Worm (Caenorhabditis elegans) whole organism, L4 larva: Measurements from ENCODE around the gene F11G11.5.

ENCODE experiments used
- F10B5.3 ChIP-seq: sonication (generic microtip); optimal IDR thresholded peaks from 2 replicates; lab custom pipeline; 2016; ENCODE audit warnings: mild to moderate bottlenecking, missing genetic modification characterization, missing compliant biosample characterization
- F37D6.2 ChIP-seq: sonication (generic microtip); optimal IDR thresholded peaks from 2 replicates; lab custom pipeline; 2016; ENCODE audit warnings: mild to moderate bottlenecking, missing genetic modification characterization, missing compliant biosample characterization
- T20F7.1 ChIP-seq: fragments of 200-800 bp; sonication (Bioruptor generic); optimal IDR thresholded peaks from 2 replicates; lab custom pipeline; 2018; ENCODE audit warnings: mild to moderate bottlenecking, missing genetic modification characterization, missing compliant biosample characterization
- Y75B8A.6 ChIP-seq: fragments of 200-800 bp; sonication (Bioruptor generic); IDR thresholded peaks from 2 replicates; pipeline ENCODE4 v1.3.6; 2022; ENCODE audit warnings: missing genetic modification reagents, missing genetic modification characterization, missing compliant biosample characterization
- ZK546.5 ChIP-seq, 2 experiments: sonication (generic microtip); optimal IDR thresholded peaks; 2 replicates each; lab custom pipeline; 2017; ENCODE audit warnings: missing biosample characterization in 2 of 2, missing genetic modification characterization in 2 of 2
- aly-2 ChIP-seq: sonication (generic microtip); optimal IDR thresholded peaks from 2 replicates; lab custom pipeline; 2018; ENCODE audit warnings: missing biosample characterization, missing genetic modification characterization
- ama-1 ChIP-seq: fragments of 150-350 bp; optimal IDR thresholded peaks from 2 replicates; lab custom pipeline; 2014; ENCODE audit warnings: inconsistent platforms, mixed read lengths
- arid-1 ChIP-seq: fragments of 200-800 bp; sonication (Bioruptor generic); conservative IDR thresholded peaks from 2 replicates; pipeline ENCODE4 v1.3.6; 2022; ENCODE audit warnings: missing genetic modification reagents, missing genetic modification characterization, missing compliant biosample characterization
- attf-4 ChIP-seq: sonication (generic microtip); optimal IDR thresholded peaks from 3 replicates; lab custom pipeline; 2017; ENCODE audit warnings: missing biosample characterization, missing genetic modification characterization
- ceh-20 ChIP-seq: fragments of 200-800 bp; sonication (Bioruptor generic); IDR thresholded peaks from 2 replicates; pipeline ENCODE4 v1.3.6; 2022; ENCODE audit warnings: missing genetic modification reagents, missing genetic modification characterization, missing compliant biosample characterization
- ceh-32 ChIP-seq: sonication (generic microtip); optimal IDR thresholded peaks from 2 replicates; lab custom pipeline; 2016; ENCODE audit warnings: mild to moderate bottlenecking, missing genetic modification characterization, missing compliant biosample characterization; ENCODE audit not compliant: poor library complexity
- ceh-44 ChIP-seq: fragments of 200-800 bp; sonication (Bioruptor generic); IDR thresholded peaks from 2 replicates; pipeline ENCODE4 v1.3.6; 2022; ENCODE audit warnings: missing genetic modification reagents, missing genetic modification characterization, missing compliant biosample characterization
- ceh-82 ChIP-seq: sonication (generic microtip); optimal IDR thresholded peaks from 2 replicates; lab custom pipeline; 2017; ENCODE audit warnings: missing biosample characterization, missing genetic modification characterization
- ctbp-1 ChIP-seq: fragments of 200-800 bp; sonication (Bioruptor generic); IDR thresholded peaks from 2 replicates; pipeline ENCODE4 v1.3.6; 2022; ENCODE audit warnings: missing genetic modification reagents, missing genetic modification characterization, missing compliant biosample characterization
- daf-16 ChIP-seq, 3 experiments: sonication (generic microtip); optimal IDR thresholded peaks; 2 replicates each; lab custom pipeline; 2016 to 2017; ENCODE audit warnings: missing genetic modification characterization in 3 of 3, missing genetic modification reagents in 3 of 3, mild to moderate bottlenecking in 2 of 3, missing compliant biosample characterization in 2 of 3, missing biosample characterization in 1 of 3, moderate library complexity in 1 of 3
- daf-19 ChIP-seq: fragments of 200-800 bp; sonication (Bioruptor generic); conservative IDR thresholded peaks from 2 replicates; pipeline ENCODE4 v1.3.6; 2022; ENCODE audit warnings: missing genetic modification characterization, missing compliant biosample characterization
- dmd-9 ChIP-seq: fragments of 200-800 bp; sonication (Bioruptor generic); IDR thresholded peaks from 2 replicates; pipeline ENCODE4 v1.3.6; 2022; ENCODE audit warnings: missing genetic modification reagents, missing genetic modification characterization, missing compliant biosample characterization
- duxl-1 ChIP-seq: sonication (generic microtip); optimal IDR thresholded peaks from 2 replicates; lab custom pipeline; 2016; ENCODE audit warnings: mild to moderate bottlenecking, missing genetic modification characterization, moderate library complexity, missing compliant biosample characterization; ENCODE audit not compliant: poor library complexity
- dve-1 ChIP-seq: sonication (generic microtip); optimal IDR thresholded peaks from 2 replicates; lab custom pipeline; 2017; ENCODE audit warnings: antibody characterized with exemption, mild to moderate bottlenecking, missing genetic modification characterization, missing compliant biosample characterization; ENCODE audit not compliant: insufficient read depth
- fkh-10 ChIP-seq: fragments of 150-350 bp; optimal IDR thresholded peaks from 2 replicates; lab custom pipeline; 2014; ENCODE audit warnings: missing biosample characterization, missing genetic modification reagents, missing genetic modification characterization
- gei-8 ChIP-seq: fragments of 200-800 bp; sonication (Bioruptor generic); optimal IDR thresholded peaks from 2 replicates; lab custom pipeline; 2018; ENCODE audit warnings: mild to moderate bottlenecking, missing genetic modification characterization, missing compliant biosample characterization
- hif-1 ChIP-seq, 2 experiments: sonication (generic microtip); optimal IDR thresholded peaks; 2 replicates each; lab custom pipeline; 2016 to 2017; ENCODE audit warnings: missing compliant biosample characterization in 2 of 2, missing genetic modification characterization in 2 of 2, missing genetic modification reagents in 2 of 2, missing genotype in 2 of 2, mild to moderate bottlenecking in 1 of 2
- hlh-30 ChIP-seq: sonication (generic microtip); optimal IDR thresholded peaks from 2 replicates; lab custom pipeline; 2017; ENCODE audit warnings: antibody characterized with exemption, mild to moderate bottlenecking, missing genetic modification characterization, missing compliant biosample characterization; ENCODE audit not compliant: insufficient read depth
- hmg-1.1 ChIP-seq: fragments of 200-800 bp; sonication (Bioruptor generic); IDR thresholded peaks from 2 replicates; pipeline ENCODE4 v1.3.6; 2022; ENCODE audit warnings: missing genetic modification reagents, missing genetic modification characterization, missing compliant biosample characterization
- lim-7 ChIP-seq: fragments of 200-800 bp; sonication (Bioruptor generic); IDR thresholded peaks from 2 replicates; pipeline ENCODE4 v1.3.6; 2022; ENCODE audit warnings: missing genetic modification characterization, missing compliant biosample characterization
- lin-1 ChIP-seq: fragments of 200-800 bp; sonication (Bioruptor generic); IDR thresholded peaks from 2 replicates; pipeline ENCODE4 v1.3.6; 2022; ENCODE audit warnings: missing genetic modification reagents, missing genetic modification characterization, missing compliant biosample characterization
- lin-13 ChIP-seq: fragments of 150-350 bp; optimal IDR thresholded peaks from 2 replicates; lab custom pipeline; 2014; ENCODE audit warnings: missing biosample characterization, missing genetic modification reagents, missing genetic modification characterization
- lin-15B ChIP-seq: fragments of 150-350 bp; sonication (generic microtip); optimal IDR thresholded peaks from 3 replicates; lab custom pipeline; 2014; ENCODE audit warnings: missing biosample characterization, missing genetic modification characterization
- lin-29 ChIP-seq: fragments of 200-800 bp; sonication (Bioruptor generic); IDR thresholded peaks from 2 replicates; pipeline ENCODE4 v1.3.6; 2022; ENCODE audit warnings: missing genetic modification reagents, missing genetic modification characterization, missing compliant biosample characterization
- lin-38 ChIP-seq: fragments of 200-800 bp; sonication (Bioruptor generic); IDR thresholded peaks from 2 replicates; pipeline ENCODE4 v1.3.6; 2022; ENCODE audit warnings: missing genetic modification reagents, missing genetic modification characterization, missing compliant biosample characterization
- lin-39 ChIP-seq: fragments of 150-350 bp; optimal IDR thresholded peaks from 2 replicates; lab custom pipeline; 2014; ENCODE audit warnings: missing biosample characterization, missing genetic modification reagents, missing genetic modification characterization
- lsy-2 ChIP-seq, 2 experiments: fragments of 150-350 bp in 1 of 2; sonication (generic microtip) in 1 of 2; optimal IDR thresholded peaks; 2 replicates each; lab custom pipeline; 2014 to 2017; ENCODE audit warnings: missing biosample characterization in 2 of 2, missing genetic modification characterization in 2 of 2
- mdl-1 ChIP-seq, 2 experiments: fragments of 150-350 bp in 1 of 2; sonication (generic microtip) in 1 of 2; optimal IDR thresholded peaks; 2 replicates each; lab custom pipeline; 2014 to 2017; ENCODE audit warnings: missing biosample characterization in 2 of 2, missing genetic modification characterization in 2 of 2
- mes-2 ChIP-seq: sonication (generic microtip); optimal IDR thresholded peaks from 2 replicates; lab custom pipeline; 2016; ENCODE audit warnings: missing genotype, mild to moderate bottlenecking, missing genetic modification characterization, missing compliant biosample characterization; ENCODE audit not compliant: poor library complexity, severe bottlenecking
- mxl-2 ChIP-seq: fragments of 200-800 bp; sonication (Bioruptor generic); conservative IDR thresholded peaks from 2 replicates; pipeline ENCODE4 v1.3.6; 2022; ENCODE audit warnings: missing genetic modification reagents, missing genetic modification characterization, missing compliant biosample characterization
- mxl-3 ChIP-seq: fragments of 200-800 bp; sonication (Bioruptor generic); optimal IDR thresholded peaks from 2 replicates; lab custom pipeline; 2018; ENCODE audit warnings: mild to moderate bottlenecking, missing genetic modification characterization, missing compliant biosample characterization
- nhr-10 ChIP-seq: fragments of 150-350 bp; optimal IDR thresholded peaks from 2 replicates; lab custom pipeline; 2014; ENCODE audit warnings: missing biosample characterization, missing genetic modification characterization
- nhr-111 ChIP-seq: fragments of 200-800 bp; sonication (Bioruptor generic); optimal IDR thresholded peaks from 2 replicates; lab custom pipeline; 2018; ENCODE audit warnings: mild to moderate bottlenecking, missing genetic modification characterization, missing compliant biosample characterization
- nhr-6 ChIP-seq: fragments of 150-350 bp; optimal IDR thresholded peaks from 2 replicates; lab custom pipeline; 2014; ENCODE audit warnings: missing biosample characterization, missing genetic modification characterization
- nhr-76 ChIP-seq: fragments of 150-350 bp; optimal IDR thresholded peaks from 2 replicates; lab custom pipeline; 2014; ENCODE audit warnings: missing biosample characterization, missing genetic modification characterization
- pqm-1 ChIP-seq: sonication (generic microtip); optimal IDR thresholded peaks from 2 replicates; lab custom pipeline; 2017; ENCODE audit warnings: missing biosample characterization, missing genetic modification characterization
- spr-3 ChIP-seq: fragments of 200-800 bp; sonication (Bioruptor generic); optimal IDR thresholded peaks from 2 replicates; lab custom pipeline; 2018; ENCODE audit warnings: mild to moderate bottlenecking, missing genetic modification characterization, missing compliant biosample characterization
- tra-1 ChIP-seq: fragments of 200-800 bp; sonication (Bioruptor generic); IDR thresholded peaks from 2 replicates; pipeline ENCODE4 v1.3.6; 2022; ENCODE audit warnings: missing genetic modification reagents, missing genetic modification characterization, missing compliant biosample characterization
- unc-62 ChIP-seq, 3 experiments: fragments of 150-350 bp in 1 of 3; sonication (generic microtip); optimal IDR thresholded peaks in 2 of 3; peaks in 1 of 3; 1 replicate in 1 of 3; 2 replicates in 2 of 3; lab custom pipeline; 2014 to 2017; ENCODE audit warnings: missing biosample characterization in 3 of 3, missing genetic modification characterization in 3 of 3, missing genetic modification reagents in 3 of 3, missing genotype in 1 of 3
- vab-7 ChIP-seq: fragments of 200-800 bp; sonication (Bioruptor generic); IDR thresholded peaks from 2 replicates; pipeline ENCODE4 v1.3.6; 2022; ENCODE audit warnings: missing genetic modification reagents, missing genetic modification characterization, missing compliant biosample characterization
- zag-1 ChIP-seq: fragments of 150-350 bp; optimal IDR thresholded peaks from 2 replicates; lab custom pipeline; 2014; ENCODE audit warnings: missing biosample characterization, missing genetic modification characterization
- zfp-2 ChIP-seq: sonication (generic microtip); optimal IDR thresholded peaks from 2 replicates; lab custom pipeline; 2016; ENCODE audit warnings: mild to moderate bottlenecking, missing genetic modification characterization, missing compliant biosample characterization
- zfp-3 ChIP-seq: fragments of 200-800 bp; sonication (Bioruptor generic); conservative IDR thresholded peaks from 2 replicates; pipeline ENCODE4 v1.3.6; 2022; ENCODE audit warnings: missing genetic modification reagents, missing genetic modification characterization, missing compliant biosample characterization
- ztf-11 ChIP-seq: fragments of 150-350 bp; optimal IDR thresholded peaks from 2 replicates; lab custom pipeline; 2014; ENCODE audit warnings: missing biosample characterization, missing genetic modification characterization

F11G11.5 gene

DNA sequence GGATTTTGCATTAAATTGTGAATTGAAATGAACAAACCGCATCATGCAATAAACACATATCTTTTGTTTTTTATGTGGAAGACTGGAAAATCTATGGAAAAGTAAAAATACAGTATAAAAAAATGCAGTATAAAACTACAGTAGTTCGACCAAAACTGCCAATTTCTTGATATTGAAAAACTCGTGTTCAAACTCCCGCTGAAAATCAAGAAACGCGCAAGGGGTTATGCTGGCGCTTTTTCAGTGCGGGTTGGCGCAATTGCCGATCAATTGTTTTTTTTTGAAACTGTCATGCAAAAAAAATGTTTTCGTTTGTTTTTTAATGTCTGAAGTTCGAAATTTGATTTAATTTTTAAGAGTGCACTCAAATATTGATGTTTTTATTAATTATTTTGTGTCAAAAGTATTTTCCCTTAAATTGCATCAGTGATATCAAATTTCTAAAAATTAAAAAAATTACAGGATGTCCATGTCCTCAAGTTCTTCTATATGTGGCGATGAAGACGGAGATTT, 6.1 kb upstream of the F11G11.5 start, which contains the start of gene dnj-9 (continued):
- TF ChIP-seq nhr-6 (tag; lab: Kevin White, UChicago) (peak; percentile 93), lim-7 (GFP tag; lab: Robert Waterston, UW) (no peak), aly-2 (tag; lab: Kevin White, UChicago) (no peak), nhr-10 (tag; lab: Kevin White, UChicago) (no peak), ceh-20 (peak; percentile 90), ceh-32 (tag; lab: Kevin White, UChicago) (peak; percentile 62), mdl-1 (tag; optimal IDR thresholded peaks at IDR 0.05; lab: Kevin White, UChicago) (peak in 1 of 2 experiments; percentile 51), fkh-10 (GFP tag; lab: Kevin White, UChicago) (peak; percentile 86), lin-1 (GFP tag; lab: Robert Waterston, UW) (peak; percentile 89), ZK546.5 (tag; optimal IDR thresholded peaks at IDR 0.05; lab: Kevin White, UChicago) (no peak), nhr-76 (tag; lab: Kevin White, UChicago) (peak; percentile 41), dve-1 (tag; lab: Kevin White, UChicago) (peak; percentile 98), nhr-111 (GFP tag; lab: Kevin White, UChicago) (no peak), Y75B8A.6 (no peak), hif-1 (tag; optimal IDR thresholded peaks at IDR 0.05; lab: Kevin White, UChicago) (peak; percentile 52 to 72), spr-3 (peak; percentile 92), vab-7 (no peak), lin-13 (GFP tag; lab: Kevin White, UChicago) (peak; percentile 81), lsy-2 (tag; optimal IDR thresholded peaks at IDR 0.05; lab: Kevin White, UChicago) (peak; percentile 68 to 96), mxl-3 (GFP tag; lab: Kevin White, UChicago) (peak; percentile 55), daf-16 (GFP tag; optimal IDR thresholded peaks at IDR 0.05; lab: Kevin White, UChicago) (peak; percentile 38 to 85), daf-16 (tag; optimal IDR thresholded peaks at IDR 0.05; lab: Kevin White, UChicago) (peak; percentile 79), zag-1 (tag; lab: Kevin White, UChicago) (peak; percentile 76), dmd-9 (GFP tag; lab: Robert Waterston, UW) (peak; percentile 90), F10B5.3 (tag; lab: Kevin White, UChicago) (peak; percentile 93), mes-2 (tag; lab: Kevin White, UChicago) (peak; percentile 95), lin-15B (tag; lab: Kevin White, UChicago) (peak; percentile 50), zfp-3 (GFP tag; lab: Robert Waterston, UW) (peak; percentile 94), ztf-11 (tag; lab: Kevin White, UChicago) (no peak), duxl-1 (tag; lab: Kevin White, UChicago) (peak; percentile 92), ama-1 (lab: Kevin White, UChicago) (no peak), hlh-30 (tag; lab: Kevin White, UChicago) (peak; percentile 88), tra-1 (GFP tag; lab: Robert Waterston, UW) (peak; percentile 86; the same call in 1 of the 2 replicates), unc-62 (GFP tag; optimal IDR thresholded peaks at IDR 0.05 in 1 of 2; lab: Kevin White, UChicago) (peak in 1 of 2 experiments; percentile 98), unc-62 (tag; optimal IDR thresholded peaks at IDR 0.05; lab: Kevin White, UChicago) (no peak), ctbp-1 (GFP tag; lab: Robert Waterston, UW) (peak; percentile 88), daf-19 (peak; percentile 45; the same call in 1 of the 2 replicates), ceh-44 (GFP tag; lab: Robert Waterston, UW) (0 out of 2 replicates have a peak, but pooled peaks have one; percentile 20), lin-39 (no peak), pqm-1 (no peak), hmg-1.1 (GFP tag; lab: Robert Waterston, UW) (peak; percentile 92), lin-29 (GFP tag; lab: Robert Waterston, UW) (peak; percentile 87), lin-38 (GFP tag; lab: Robert Waterston, UW) (peak; percentile 92), zfp-2 (tag; lab: Kevin White, UChicago) (peak; percentile 65), attf-4 (tag; lab: Kevin White, UChicago) (no peak), ceh-82 (tag; lab: Kevin White, UChicago) (no peak), gei-8 (GFP tag; lab: Kevin White, UChicago) (no peak), F37D6.2 (tag; lab: Kevin White, UChicago) (peak; percentile 89), arid-1 (GFP tag; lab: Robert Waterston, UW) (peak; percentile 83), T20F7.1 (GFP tag; lab: Kevin White, UChicago) (peak; percentile 88), mxl-2 (GFP tag; lab: Robert Waterston, UW) (peak; percentile 80)
